Fruit fly (Drosophila melanogaster) whole organism, embryonic: ENCODE results near the gene CG43051.
A peak's percentile ranks its signal among the peaks of the same experiment; 100 is the strongest.

Source experiments
- Ada2b ChIP-seq: fragments of 200-800 bp; sonication (Bioruptor generic); IDR thresholded peaks from 2 replicates; pipeline ENCODE4 v1.3.6; 2022; ENCODE audit warnings: missing biosample characterization, missing genetic modification characterization
- Atf3 ChIP-seq: fragments of 200-800 bp; sonication (Bioruptor generic); optimal IDR thresholded peaks from 3 replicates; lab custom pipeline; 2016; ENCODE audit warnings: missing biosample characterization, missing genetic modification characterization
- Awh ChIP-seq: fragments of 200-800 bp; sonication (Bioruptor generic); IDR thresholded peaks from 2 replicates; pipeline ENCODE4, ENCODE4 v1.3.6; 2022; ENCODE audit warnings: missing biosample characterization, missing genetic modification characterization
- Bgb ChIP-seq: fragments of 200-800 bp; sonication (Bioruptor generic); IDR thresholded peaks from 2 replicates; pipeline ENCODE4 v1.3.6; 2022; ENCODE audit warnings: missing biosample characterization, missing genetic modification characterization; ENCODE audit not compliant: partially characterized antibody
- CG10274 ChIP-seq: fragments of 200-800 bp; sonication (Bioruptor generic); optimal IDR thresholded peaks from 3 replicates; lab custom pipeline; 2017; ENCODE audit warnings: missing biosample characterization, mild to moderate bottlenecking, missing genetic modification characterization
- CG14965 ChIP-seq: fragments of 200-800 bp; sonication (Bioruptor generic); optimal IDR thresholded peaks from 2 replicates; lab custom pipeline; 2016; ENCODE audit warnings: missing biosample characterization, missing genetic modification characterization, borderline replicate concordance
- CG15601 ChIP-seq: fragments of 200-800 bp; sonication (Bioruptor generic); optimal IDR thresholded peaks from 3 replicates; lab custom pipeline; 2019; ENCODE audit warnings: missing biosample characterization, mild to moderate bottlenecking, missing genetic modification characterization, moderate library complexity
- CG1602 ChIP-seq: fragments of 200-800 bp; sonication (Bioruptor generic); optimal IDR thresholded peaks from 3 replicates; lab custom pipeline; 2016; ENCODE audit warnings: missing biosample characterization, missing genetic modification characterization
- CG2129 ChIP-seq: fragments of 200-800 bp; sonication (Bioruptor generic); IDR thresholded peaks from 2 replicates; pipeline ENCODE4 v1.3.6; 2022; ENCODE audit warnings: missing biosample characterization, missing genetic modification characterization; ENCODE audit not compliant: partially characterized antibody
- CG32767 ChIP-seq: fragments of 200-800 bp; sonication (Bioruptor generic); IDR thresholded peaks from 2 replicates; pipeline ENCODE4 v1.3.6; 2022; ENCODE audit warnings: missing biosample characterization, missing genetic modification characterization
- CG33557 ChIP-seq: fragments of 200-800 bp; sonication (Bioruptor generic); optimal IDR thresholded peaks from 2 replicates; lab custom pipeline; 2019; ENCODE audit warnings: missing biosample characterization, mild to moderate bottlenecking, missing genetic modification characterization, moderate library complexity
- CG3407 ChIP-seq: fragments of 200-800 bp; sonication (Bioruptor generic); optimal IDR thresholded peaks from 2 replicates; lab custom pipeline; 2018; ENCODE audit warnings: missing biosample characterization, mild to moderate bottlenecking, missing genetic modification characterization
- CG3838 ChIP-seq: fragments of 200-800 bp; sonication (Bioruptor generic); optimal IDR thresholded peaks from 3 replicates; lab custom pipeline; 2016; ENCODE audit warnings: missing biosample characterization, missing genetic modification characterization
- CG4854 ChIP-seq: fragments of 200-800 bp; sonication (Bioruptor generic); optimal IDR thresholded peaks from 2 replicates; lab custom pipeline; 2016; ENCODE audit warnings: missing biosample characterization, missing genetic modification characterization, inconsistent platforms
- CG7556 ChIP-seq: fragments of 200-800 bp; sonication (Bioruptor generic); optimal IDR thresholded peaks from 2 replicates; lab custom pipeline; 2017; ENCODE audit warnings: missing biosample characterization, mild to moderate bottlenecking, missing genetic modification characterization
- CG7839 ChIP-seq: fragments of 200-800 bp; sonication (Bioruptor generic); optimal IDR thresholded peaks from 3 replicates; lab custom pipeline; 2018; ENCODE audit warnings: missing biosample characterization, mild to moderate bottlenecking, missing genetic modification characterization, moderate library complexity
- CG8089 ChIP-seq: fragments of 200-800 bp; sonication (Bioruptor generic); optimal IDR thresholded peaks from 3 replicates; lab custom pipeline; 2016; ENCODE audit warnings: missing biosample characterization, missing genetic modification characterization
- CG8290 ChIP-seq, 3 experiments: fragments of 200-800 bp; sonication (Bioruptor generic); optimal IDR thresholded peaks; 2 replicates each; lab custom pipeline; 2016 to 2019; ENCODE audit warnings: missing biosample characterization in 3 of 3, missing genetic modification characterization in 3 of 3, mild to moderate bottlenecking in 2 of 3, moderate library complexity in 1 of 3
- CG8388 ChIP-seq: fragments of 200-800 bp; sonication (Bioruptor generic); optimal IDR thresholded peaks from 2 replicates; lab custom pipeline; 2019; ENCODE audit warnings: missing biosample characterization, mild to moderate bottlenecking, missing genetic modification characterization, moderate library complexity
- CG8478 ChIP-seq: fragments of >200 bp; optimal IDR thresholded peaks from 2 replicates; lab custom pipeline; 2018
- CkIIα-i1 ChIP-seq: fragments of 200-800 bp; sonication (Bioruptor generic); IDR thresholded peaks from 2 replicates; pipeline ENCODE4 v1.3.6; 2022; ENCODE audit warnings: missing biosample characterization, missing genetic modification characterization
- Deaf1 ChIP-seq: fragments of 200-800 bp; optimal IDR thresholded peaks from 3 replicates; lab custom pipeline; 2019; ENCODE audit warnings: missing biosample characterization, mild to moderate bottlenecking, missing genetic modification characterization, moderate library complexity
- Drgx ChIP-seq: fragments of 200-800 bp; sonication (Bioruptor generic); IDR thresholded peaks from 2 replicates; pipeline ENCODE4 v1.3.6; 2022; ENCODE audit warnings: missing biosample characterization, missing genetic modification characterization
- HLHmδ ChIP-seq: fragments of 200-800 bp; sonication (Bioruptor generic); optimal IDR thresholded peaks from 2 replicates; lab custom pipeline; 2018; ENCODE audit warnings: missing biosample characterization, mild to moderate bottlenecking, missing genetic modification characterization, moderate library complexity
- NC2β ChIP-seq: fragments of 200-800 bp; sonication (Bioruptor generic); optimal IDR thresholded peaks from 2 replicates; lab custom pipeline; 2016; ENCODE audit warnings: missing biosample characterization, missing genetic modification characterization
- Neu2 ChIP-seq: fragments of 200-800 bp; sonication (Bioruptor generic); optimal IDR thresholded peaks from 3 replicates; lab custom pipeline; 2016; ENCODE audit warnings: missing biosample characterization, missing genetic modification characterization, borderline replicate concordance
- Ssrp ChIP-seq: fragments of 200-800 bp; sonication (Bioruptor generic); optimal IDR thresholded peaks from 2 replicates; lab custom pipeline; 2018; ENCODE audit warnings: missing biosample characterization, mild to moderate bottlenecking, missing genetic modification characterization, moderate library complexity
- Stat92E ChIP-seq, 3 experiments: fragments of >200 bp in 2 of 3; fragments of 200-800 bp in 1 of 3; sonication (Bioruptor generic) in 1 of 3; optimal IDR thresholded peaks; 2 replicates each; lab custom pipeline; 2017 to 2019; ENCODE audit warnings: missing biosample characterization in 3 of 3, missing genetic modification characterization in 3 of 3, mild to moderate bottlenecking in 1 of 3, moderate library complexity in 1 of 3
- Xrp1 ChIP-seq: fragments of 200-800 bp; sonication (Bioruptor generic); IDR thresholded peaks from 2 replicates; pipeline ENCODE4 v1.3.6; 2022; ENCODE audit warnings: missing biosample characterization, missing genetic modification characterization
- ap ChIP-seq: fragments of 200-800 bp; sonication (Bioruptor generic); IDR thresholded peaks from 2 replicates; pipeline ENCODE4 v1.3.6; 2022; ENCODE audit warnings: missing biosample characterization, missing genetic modification characterization
- az2 ChIP-seq: fragments of 200-800 bp; sonication (Bioruptor generic); optimal IDR thresholded peaks from 3 replicates; lab custom pipeline; 2016; ENCODE audit warnings: missing biosample characterization, missing genetic modification characterization
- bcd ChIP-seq: fragments of 200-800 bp; sonication (Bioruptor generic); optimal IDR thresholded peaks from 2 replicates; lab custom pipeline; 2017; ENCODE audit warnings: missing biosample characterization, mild to moderate bottlenecking, missing genetic modification characterization
- cwo ChIP-seq: fragments of 200-800 bp; sonication (Bioruptor generic); optimal IDR thresholded peaks from 3 replicates; lab custom pipeline; 2017; ENCODE audit warnings: missing biosample characterization, missing genetic modification characterization, mild to moderate bottlenecking, moderate library complexity, missing genetic modification reagents
- dmrt11E ChIP-seq: fragments of 200-800 bp; sonication (Bioruptor generic); optimal IDR thresholded peaks from 3 replicates; lab custom pipeline; 2018; ENCODE audit warnings: missing biosample characterization, mild to moderate bottlenecking, missing genetic modification characterization, moderate library complexity
- eve ChIP-seq, 2 experiments: fragments of >200 bp; optimal IDR thresholded peaks; 2 replicates each; lab custom pipeline; 2017; ENCODE audit warnings: missing biosample characterization in 2 of 2, missing genetic modification characterization in 2 of 2
- ftz-f1 ChIP-seq: fragments of 200-800 bp; sonication (Bioruptor generic); optimal IDR thresholded peaks from 2 replicates; lab custom pipeline; 2016; ENCODE audit warnings: missing biosample characterization, missing genetic modification characterization
- gem ChIP-seq: fragments of 200-800 bp; sonication (Bioruptor generic); optimal IDR thresholded peaks from 2 replicates; lab custom pipeline; 2019; ENCODE audit warnings: missing biosample characterization, mild to moderate bottlenecking, missing genetic modification characterization, moderate library complexity
- grn ChIP-seq: fragments of 200-800 bp; sonication (Bioruptor generic); optimal IDR thresholded peaks from 3 replicates; lab custom pipeline; 2017; ENCODE audit warnings: missing biosample characterization, missing genetic modification characterization
- lov ChIP-seq, 2 experiments: fragments of 200-800 bp in 1 of 2; fragments of >200 bp in 1 of 2; sonication (Bioruptor generic) in 1 of 2; IDR thresholded peaks in 1 of 2; optimal IDR thresholded peaks in 1 of 2; 2 replicates in 1 of 2; 3 replicates in 1 of 2; pipeline versions ENCODE4 v1.3.6 to Lab custom; 2017 to 2022; ENCODE audit warnings: missing biosample characterization in 1 of 2, missing genetic modification characterization in 1 of 2
- mam ChIP-seq: fragments of 200-800 bp; sonication (Bioruptor generic); optimal IDR thresholded peaks from 3 replicates; lab custom pipeline; 2016; ENCODE audit warnings: missing biosample characterization, missing genetic modification characterization
- nmo ChIP-seq: fragments of 200-800 bp; sonication (Bioruptor generic); optimal IDR thresholded peaks from 2 replicates; lab custom pipeline; 2018; ENCODE audit warnings: missing biosample characterization, mild to moderate bottlenecking, missing genetic modification characterization, moderate library complexity
- pb ChIP-seq: fragments of 200-800 bp; sonication (Bioruptor generic); optimal IDR thresholded peaks from 3 replicates; lab custom pipeline; 2016; ENCODE audit warnings: missing biosample characterization, missing genetic modification characterization
- pum ChIP-seq: fragments of 200-800 bp; sonication (Bioruptor generic); optimal IDR thresholded peaks from 2 replicates; lab custom pipeline; 2016; ENCODE audit warnings: missing biosample characterization, missing genetic modification characterization
- ranshi ChIP-seq: fragments of 200-800 bp; sonication (Bioruptor generic); IDR thresholded peaks from 2 replicates; pipeline ENCODE4 v1.3.6; 2022; ENCODE audit warnings: missing biosample characterization, missing genetic modification characterization
- repo ChIP-seq: fragments of 200-800 bp; sonication (Bioruptor generic); optimal IDR thresholded peaks from 2 replicates; lab custom pipeline; 2016; ENCODE audit warnings: missing biosample characterization, missing genetic modification characterization
- row ChIP-seq: fragments of 200-800 bp; sonication (Bioruptor generic); IDR thresholded peaks from 3 replicates; pipeline ENCODE4 v1.3.6; 2022; ENCODE audit warnings: missing biosample characterization, missing genetic modification characterization
- salm ChIP-seq: fragments of 200-800 bp; sonication (Bioruptor generic); optimal IDR thresholded peaks from 2 replicates; lab custom pipeline; 2018; ENCODE audit warnings: missing biosample characterization, mild to moderate bottlenecking, missing genetic modification characterization
- shn ChIP-seq: fragments of 200-800 bp; sonication (Bioruptor generic); optimal IDR thresholded peaks from 3 replicates; lab custom pipeline; 2016; ENCODE audit warnings: missing biosample characterization, missing genetic modification characterization
- sug ChIP-seq: fragments of 200-800 bp; optimal IDR thresholded peaks from 2 replicates; lab custom pipeline; 2019; ENCODE audit warnings: missing biosample characterization, mild to moderate bottlenecking, missing genetic modification characterization, moderate library complexity
- tgo ChIP-seq: fragments of 200-800 bp; sonication (Bioruptor generic); IDR thresholded peaks from 3 replicates; pipeline ENCODE4 v1.3.6; 2022; ENCODE audit warnings: missing biosample characterization, missing genetic modification characterization
- wor ChIP-seq: fragments of 200-800 bp; sonication (Bioruptor generic); IDR thresholded peaks from 2 replicates; pipeline ENCODE4 v1.3.6; 2022; ENCODE audit warnings: missing biosample characterization, missing genetic modification characterization

Gene CG43051

dm6 chr2L:12548355-12548754, 40.6 kb downstream of the CG43051 start (continued):
- TF ChIP-seq gem (tag; lab: Kevin White, UChicago) (peak; percentile 66), CG7839 (tag; lab: Kevin White, UChicago) (peak; percentile 24), nmo (peak; percentile 27), lov (optimal IDR thresholded peaks at IDR 0.05; lab: Kevin White, UChicago) (no peak), lov (GFP tag; IDR thresholded peaks at IDR 0.05; lab: Robert Waterston, UW) (no peak), dmrt11E (tag; lab: Kevin White, UChicago) (peak; percentile 39), Bgb (GFP tag; lab: Robert Waterston, UW) (no peak), ap (GFP tag; lab: Robert Waterston, UW) (no peak), CG7556 (peak; percentile 24), CG1602 (GFP tag; lab: Kevin White, UChicago) (no peak), Ada2b (GFP tag; lab: Robert Waterston, UW) (no peak), Stat92E (GFP tag; optimal IDR thresholded peaks at IDR 0.05; lab: Kevin White, UChicago) (no peak), repo (no peak), CG32767 (GFP tag; lab: Robert Waterston, UW) (0 out of 2 replicates have a peak, but pooled peaks have one; percentile 16), bcd (no peak), pum (GFP tag; lab: Kevin White, UChicago) (no peak), CG8388 (GFP tag; lab: Kevin White, UChicago) (peak; percentile 0), CG33557 (GFP tag; lab: Kevin White, UChicago) (peak; percentile 77), tgo (GFP tag; lab: Robert Waterston, UW) (no peak), Ssrp (tag; lab: Kevin White, UChicago) (peak; percentile 28), sug (tag; lab: Kevin White, UChicago) (no peak), az2 (GFP tag; lab: Kevin White, UChicago) (peak; percentile 10), ranshi (GFP tag; lab: Robert Waterston, UW) (no peak), cwo (GFP tag; lab: Kevin White, UChicago) (no peak), Deaf1 (tag; lab: Kevin White, UChicago) (no peak), CG3838 (GFP tag; lab: Kevin White, UChicago) (no peak), Drgx (GFP tag; lab: Robert Waterston, UW) (no peak), Xrp1 (peak; percentile 35; the same call in 1 of the 2 replicates), mam (GFP tag; lab: Kevin White, UChicago) (no peak), Atf3 (GFP tag; lab: Kevin White, UChicago) (no peak), NC2β (GFP tag; lab: Kevin White, UChicago) (no peak), pb (GFP tag; lab: Kevin White, UChicago) (no peak), shn (no peak), CG10274 (GFP tag; lab: Kevin White, UChicago) (no peak), Awh (GFP tag; lab: Robert Waterston, UW) (no peak), ftz-f1 (GFP tag; lab: Kevin White, UChicago) (no peak), Neu2 (no peak), CG8089 (GFP tag; lab: Kevin White, UChicago) (no peak), CG8478 (lab: Kevin White, UChicago) (no peak), CG14965 (no peak), row (GFP tag; lab: Robert Waterston, UW) (no peak), CG4854 (GFP tag; lab: Kevin White, UChicago) (no peak), CG3407 (no peak), CG8290 (GFP tag; optimal IDR thresholded peaks at IDR 0.05; lab: Kevin White, UChicago) (no peak), CG8290 (tag; optimal IDR thresholded peaks at IDR 0.05; lab: Kevin White, UChicago) (no peak), CG2129 (GFP tag; lab: Robert Waterston, UW) (no peak), eve (GFP tag; optimal IDR thresholded peaks at IDR 0.05; lab: Kevin White, UChicago) (no peak), HLHmδ (GFP tag; lab: Kevin White, UChicago) (no peak), CG15601 (tag; lab: Kevin White, UChicago) (peak; percentile 8), grn (GFP tag; lab: Kevin White, UChicago) (no peak), CkIIα-i1 (GFP tag; lab: Robert Waterston, UW) (no peak), salm (tag; lab: Kevin White, UChicago) (no peak), wor (GFP tag; lab: Robert Waterston, UW) (0 out of 2 replicates have a peak, but pooled peaks have one; percentile 21)
